Worm (Caenorhabditis elegans) whole organism, early embryonic: ENCODE data around the gene ZK1010.12.

Experiments
- B0310.2 ChIP-seq: sonication (generic microtip); optimal IDR thresholded peaks from 2 replicates; lab custom pipeline; 2016; ENCODE audit warnings: mild to moderate bottlenecking, missing genetic modification characterization, missing compliant biosample characterization
- F13C5.2 ChIP-seq: sonication (generic microtip); optimal IDR thresholded peaks from 2 replicates; lab custom pipeline; 2017; ENCODE audit warnings: mild to moderate bottlenecking, missing genetic modification characterization, inconsistent platforms, missing compliant biosample characterization
- aly-1 ChIP-seq: sonication (generic microtip); optimal IDR thresholded peaks from 2 replicates; lab custom pipeline; 2016; ENCODE audit warnings: missing genetic modification characterization, missing compliant biosample characterization
- ama-1 ChIP-seq: fragments of 150-350 bp; optimal IDR thresholded peaks from 2 replicates; lab custom pipeline; 2014
- ceh-13 ChIP-seq: fragments of 200-800 bp; sonication (Bioruptor generic); optimal IDR thresholded peaks from 2 replicates; lab custom pipeline; 2018; ENCODE audit warnings: mild to moderate bottlenecking, missing genetic modification characterization, missing compliant biosample characterization
- ceh-36 ChIP-seq: sonication (generic microtip); optimal IDR thresholded peaks from 2 replicates; lab custom pipeline; 2016; ENCODE audit warnings: missing genetic modification characterization, inconsistent platforms, missing compliant biosample characterization
- ets-7 ChIP-seq: sonication (generic microtip); optimal IDR thresholded peaks from 2 replicates; lab custom pipeline; 2016; ENCODE audit warnings: missing genotype, missing genetic modification characterization, missing compliant biosample characterization
- flt-1 ChIP-seq: fragments of 200-800 bp; sonication (Bioruptor generic); IDR thresholded peaks from 2 replicates; pipeline ENCODE4 v1.3.6; 2022; ENCODE audit warnings: missing genetic modification characterization, missing compliant biosample characterization
- hmbx-1 ChIP-seq: sonication (generic microtip); optimal IDR thresholded peaks from 2 replicates; lab custom pipeline; 2016; ENCODE audit warnings: mild to moderate bottlenecking, missing genetic modification characterization, missing compliant biosample characterization
- hmg-4 ChIP-seq: fragments of 200-800 bp; sonication (Bioruptor generic); optimal IDR thresholded peaks from 2 replicates; lab custom pipeline; 2018; ENCODE audit warnings: mild to moderate bottlenecking, missing genetic modification characterization, missing compliant biosample characterization
- hnd-1 ChIP-seq: sonication (generic microtip); optimal IDR thresholded peaks from 2 replicates; lab custom pipeline; 2016; ENCODE audit warnings: missing genetic modification characterization, missing compliant biosample characterization
- pes-1 ChIP-seq: fragments of 200-800 bp; sonication (Bioruptor generic); IDR thresholded peaks from 2 replicates; pipeline ENCODE4 v1.3.6; 2022; ENCODE audit warnings: missing genetic modification reagents, missing genetic modification characterization, missing compliant biosample characterization
- scrt-1 ChIP-seq: fragments of 200-800 bp; sonication (Bioruptor generic); IDR thresholded peaks from 2 replicates; pipeline ENCODE4 v1.3.6; 2022; ENCODE audit warnings: missing genetic modification characterization, missing compliant biosample characterization
- sea-1 ChIP-seq: fragments of 200-800 bp; sonication (Bioruptor generic); conservative IDR thresholded peaks from 2 replicates; pipeline ENCODE4 v1.3.6; 2022; ENCODE audit warnings: missing genetic modification characterization, missing compliant biosample characterization
- tbx-11 ChIP-seq: fragments of 200-800 bp; sonication (Bioruptor generic); IDR thresholded peaks from 2 replicates; pipeline ENCODE4 v1.3.6; 2022; ENCODE audit warnings: missing genetic modification characterization, missing compliant biosample characterization
- tbx-37 ChIP-seq: fragments of 200-800 bp; sonication (Bioruptor generic); conservative IDR thresholded peaks from 2 replicates; pipeline ENCODE4 v1.3.6; 2022; ENCODE audit warnings: missing genetic modification reagents, missing genetic modification characterization, missing compliant biosample characterization
- tra-4 ChIP-seq: sonication (generic microtip); optimal IDR thresholded peaks from 2 replicates; lab custom pipeline; 2017; ENCODE audit warnings: missing genetic modification characterization, missing compliant biosample characterization

The ZK1010.12 gene

ce11 chrIII:12960705-12961104, 30.4 kb upstream of the ZK1010.12 start:
- no peak for TF ChIP-seq hmbx-1 (tag; lab: Kevin White, UChicago)
- TF ChIP-seq ceh-13 (GFP tag; lab: Kevin White, UChicago) = no peak
- TF ChIP-seq scrt-1 (GFP tag; lab: Robert Waterston, UW) = no peak
- TF ChIP-seq ceh-36 (tag; lab: Kevin White, UChicago) = no peak
- no peak for TF ChIP-seq flt-1 (GFP tag; lab: Robert Waterston, UW)
- TF ChIP-seq sea-1 (GFP tag; lab: Robert Waterston, UW) = no peak
- TF ChIP-seq B0310.2 (tag; lab: Kevin White, UChicago) = no peak
- no peak for TF ChIP-seq ama-1 (lab: Kevin White, UChicago)

DNA sequence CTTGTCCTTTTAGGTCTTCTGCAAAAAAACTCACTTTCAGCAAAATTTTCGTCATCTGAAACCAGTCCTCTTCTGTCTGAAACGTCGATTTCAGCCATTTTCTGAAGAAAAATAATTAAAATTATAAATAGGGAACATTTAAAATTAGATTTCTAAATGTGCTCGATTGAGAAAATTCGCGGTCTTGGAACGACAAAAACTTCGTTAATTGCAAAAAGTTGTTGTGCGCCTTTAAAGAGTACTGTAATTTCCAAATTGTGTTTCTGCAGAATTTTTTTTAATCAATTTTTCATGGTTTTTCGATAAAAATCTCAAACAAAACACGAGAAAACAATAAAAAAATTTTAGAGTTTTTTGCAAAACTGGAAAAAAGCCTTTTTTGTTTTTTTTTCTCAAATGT, 24.2 kb upstream of the ZK1010.12 start, which contains the start of gene ttm-1:
ttm-1 (minus strand) TSS at position 101 of the 400 bp plus-strand sequence.
- TF ChIP-seq F13C5.2 (tag; lab: Kevin White, UChicago) (no peak), aly-1 (tag; lab: Kevin White, UChicago) (no peak), sea-1 (GFP tag; lab: Robert Waterston, UW) (no peak), ceh-13 (GFP tag; lab: Kevin White, UChicago) (no peak), ama-1 (lab: Kevin White, UChicago) (no peak), hnd-1 (tag; lab: Kevin White, UChicago) (no peak), ets-7 (tag; lab: Kevin White, UChicago) (no peak), tra-4 (tag; lab: Kevin White, UChicago) (no peak)

ce11 chrIII:12967437-12968043, 23.6 kb upstream of the ZK1010.12 start:
- no peak for TF ChIP-seq ceh-13 (GFP tag; lab: Kevin White, UChicago)
- TF ChIP-seq ama-1 (lab: Kevin White, UChicago) = no peak
- TF ChIP-seq B0310.2 (tag; lab: Kevin White, UChicago) = no peak
- no peak for TF ChIP-seq tbx-37 (GFP tag; lab: Robert Waterston, UW)
- TF ChIP-seq tbx-11 (GFP tag; lab: Robert Waterston, UW) = no peak
- no peak for TF ChIP-seq hmbx-1 (tag; lab: Kevin White, UChicago)
- TF ChIP-seq ets-7 (tag; lab: Kevin White, UChicago) = no peak

- TF ChIP-seq hnd-1 (tag; lab: Kevin White, UChicago) (no peak), flt-1 (GFP tag; lab: Robert Waterston, UW) (no peak), B0310.2 (tag; lab: Kevin White, UChicago) (no peak), tra-4 (tag; lab: Kevin White, UChicago) (no peak), hmg-4 (GFP tag; lab: Kevin White, UChicago) (no peak), F13C5.2 (tag; lab: Kevin White, UChicago) (no peak), ama-1 (lab: Kevin White, UChicago) (no peak), ceh-13 (GFP tag; lab: Kevin White, UChicago) (no peak), hmbx-1 (tag; lab: Kevin White, UChicago) (no peak), ets-7 (tag; lab: Kevin White, UChicago) (no peak), aly-1 (tag; lab: Kevin White, UChicago) (no peak), tbx-37 (GFP tag; lab: Robert Waterston, UW) (no peak), ceh-36 (tag; lab: Kevin White, UChicago) (no peak), sea-1 (GFP tag; lab: Robert Waterston, UW) (no peak), tbx-11 (GFP tag; lab: Robert Waterston, UW) (no peak), pes-1 (GFP tag; lab: Robert Waterston, UW) (no peak), scrt-1 (GFP tag; lab: Robert Waterston, UW) (no peak)
Observed at ce11 chrIII:12968330-12968729, 22.8 kb upstream of the ZK1010.12 start.

ce11 chrIII:12971828-12972379, 19.2 kb upstream of the ZK1010.12 start:
- TF ChIP-seq hmg-4 (GFP tag; lab: Kevin White, UChicago) = no peak
- no peak for TF ChIP-seq hnd-1 (tag; lab: Kevin White, UChicago)
- TF ChIP-seq ceh-36 (tag; lab: Kevin White, UChicago) = no peak
- TF ChIP-seq sea-1 (GFP tag; lab: Robert Waterston, UW) = no peak
- no peak for TF ChIP-seq hmbx-1 (tag; lab: Kevin White, UChicago)
- TF ChIP-seq tra-4 (tag; lab: Kevin White, UChicago) = no peak
- no peak for TF ChIP-seq scrt-1 (GFP tag; lab: Robert Waterston, UW)
- TF ChIP-seq ama-1 (lab: Kevin White, UChicago) = no peak
- no peak for TF ChIP-seq aly-1 (tag; lab: Kevin White, UChicago)

DNA sequence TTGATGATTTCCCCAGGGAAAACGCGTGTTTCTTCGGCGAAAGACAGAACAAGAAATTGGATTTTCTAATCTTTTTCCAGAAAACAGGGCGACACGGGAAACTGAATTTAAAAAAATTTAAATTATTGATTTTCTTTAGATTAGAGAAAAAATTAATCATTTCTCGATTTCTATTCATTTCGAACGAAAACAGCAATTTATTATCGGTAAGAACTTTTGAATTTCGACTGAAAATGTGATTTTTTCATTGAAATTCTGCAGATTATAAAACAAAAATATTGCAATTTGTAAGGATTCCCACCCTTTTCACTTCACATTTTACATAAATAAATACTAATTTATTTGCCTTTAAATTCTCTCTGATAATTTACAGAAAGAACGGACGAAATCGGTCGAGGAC, 18.7 kb upstream of the ZK1010.12 start, which contains the start of gene bckd-1A:
bckd-1A (minus strand) TSS at position 101 of the 400 bp plus-strand sequence.
- TF ChIP-seq pes-1 (GFP tag; lab: Robert Waterston, UW) = no peak
- no peak for TF ChIP-seq ceh-13 (GFP tag; lab: Kevin White, UChicago)
- no peak for TF ChIP-seq tra-4 (tag; lab: Kevin White, UChicago)
- no peak for TF ChIP-seq tbx-37 (GFP tag; lab: Robert Waterston, UW)
- no peak for TF ChIP-seq tbx-11 (GFP tag; lab: Robert Waterston, UW)
- TF ChIP-seq hmg-4 (GFP tag; lab: Kevin White, UChicago) = no peak
- no peak for TF ChIP-seq F13C5.2 (tag; lab: Kevin White, UChicago)
- no peak for TF ChIP-seq hmbx-1 (tag; lab: Kevin White, UChicago)
- no peak for TF ChIP-seq hnd-1 (tag; lab: Kevin White, UChicago)
- no peak for TF ChIP-seq ets-7 (tag; lab: Kevin White, UChicago)
- TF ChIP-seq ceh-36 (tag; lab: Kevin White, UChicago) = no peak
- no peak for TF ChIP-seq aly-1 (tag; lab: Kevin White, UChicago)
- no peak for TF ChIP-seq sea-1 (GFP tag; lab: Robert Waterston, UW)
- no peak for TF ChIP-seq ama-1 (lab: Kevin White, UChicago)
- no peak for TF ChIP-seq B0310.2 (tag; lab: Kevin White, UChicago)
- no peak for TF ChIP-seq flt-1 (GFP tag; lab: Robert Waterston, UW)
- TF ChIP-seq scrt-1 (GFP tag; lab: Robert Waterston, UW) = no peak
